Worm (Caenorhabditis elegans): ENCODE data around the gene srz-47.

DNA sequence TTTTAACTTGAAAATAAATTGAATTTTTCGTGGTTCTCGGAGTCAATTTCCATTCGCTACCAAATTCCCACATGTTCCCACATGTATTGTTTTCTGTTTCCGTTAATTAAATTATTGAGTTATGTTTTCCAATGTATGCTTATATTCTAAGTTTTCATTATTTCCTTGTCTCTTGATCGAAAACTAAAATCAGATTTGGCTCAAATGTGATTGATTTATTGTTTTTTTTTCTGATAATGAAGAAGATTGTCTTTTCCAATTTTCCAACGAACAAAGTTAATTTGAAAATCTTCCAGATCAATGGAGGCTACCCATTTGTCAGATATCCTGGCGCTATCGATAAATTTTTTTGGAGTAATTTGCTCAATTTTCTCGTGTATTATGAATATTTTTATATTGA is 18.4 kb downstream of the srz-47 start, which contains the start of gene srbc-25:
- TF ChIP-seq ztf-16 (tag; optimal IDR thresholded peaks at IDR 0.05) (no peak), ceh-48 (tag; optimal IDR thresholded peaks at IDR 0.05) (no peak), ama-1 (optimal IDR thresholded peaks at IDR 0.05) (no peak), sox-4 (tag; optimal IDR thresholded peaks at IDR 0.05) (no peak), zip-5 (tag; optimal IDR thresholded peaks at IDR 0.05) (no peak), pha-4 (tag; optimal IDR thresholded peaks at IDR 0.05) (no peak)
